Worm (Caenorhabditis elegans): ENCODE data around the gene acs-7.

acs-7 gene

DNA sequence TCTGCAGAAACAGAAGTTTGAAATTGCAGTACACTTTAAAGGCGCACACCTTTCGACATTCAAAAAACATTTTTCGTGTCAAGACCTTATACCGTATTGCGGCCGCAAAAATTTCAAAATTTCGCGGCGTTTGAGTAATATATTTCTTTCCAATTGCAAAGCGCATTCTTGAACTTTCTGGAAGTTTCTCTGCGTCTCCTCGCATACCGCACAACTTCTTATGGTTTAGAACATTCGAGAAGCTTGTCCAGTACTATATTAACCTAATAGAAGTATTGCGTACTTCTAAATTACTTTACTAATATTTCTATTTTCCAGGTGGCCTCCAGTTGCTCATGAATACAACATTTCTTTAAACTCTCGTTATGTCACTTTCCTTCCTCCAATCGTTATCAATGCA is 44.8 kb downstream of the acs-7 start:
- no peak for TF ChIP-seq klf-2 (GFP tag; conservative IDR thresholded peaks at IDR 0.05)
- no peak for TF ChIP-seq cog-1 (tag; optimal IDR thresholded peaks at IDR 0.05)
- no peak for TF ChIP-seq flt-1 (GFP tag; IDR thresholded peaks at IDR 0.05)
- TF ChIP-seq ref-1 (GFP tag; conservative IDR thresholded peaks at IDR 0.05), result no peak
- no peak for TF ChIP-seq ztf-29 (GFP tag; IDR thresholded peaks at IDR 0.05)
- no peak for TF ChIP-seq T22C8.4 (GFP tag; IDR thresholded peaks at IDR 0.05)
- TF ChIP-seq ztf-23 (GFP tag; IDR thresholded peaks at IDR 0.05), result no peak
- no peak for TF ChIP-seq tab-1 (GFP tag; IDR thresholded peaks at IDR 0.05)
- TF ChIP-seq med-1 (GFP tag; optimal IDR thresholded peaks at IDR 0.05; ENCODE audit: insufficient read depth), result no peak

DNA sequence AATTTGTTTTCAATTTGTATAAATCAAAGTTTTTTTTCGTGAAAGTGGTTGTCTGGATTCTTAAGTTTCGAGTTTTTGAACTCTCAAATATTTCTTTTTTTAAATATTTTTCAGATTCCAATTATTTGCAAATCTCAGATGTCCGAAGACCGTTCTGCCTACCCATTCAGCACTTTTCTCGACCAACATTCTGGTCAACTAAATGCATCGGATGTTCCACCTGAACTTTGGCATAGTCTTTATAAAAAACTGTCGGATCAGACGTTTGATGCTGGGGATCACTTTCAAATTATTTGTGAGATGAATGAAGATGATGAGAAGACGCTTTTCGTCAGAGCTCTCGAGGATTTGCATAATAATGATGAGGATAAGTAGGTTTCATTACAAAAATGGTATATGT is 47.0 kb downstream of the acs-7 start, which contains the start of gene ttll-12:
ttll-12 (plus strand) TSS at position 139 of the 400 bp plus-strand sequence.
- TF ChIP-seq flt-1 (GFP tag; IDR thresholded peaks at IDR 0.05), result no peak
- no peak for TF ChIP-seq cog-1 (tag; optimal IDR thresholded peaks at IDR 0.05)
- TF ChIP-seq T22C8.4 (GFP tag; IDR thresholded peaks at IDR 0.05), result no peak
- no peak for TF ChIP-seq ref-1 (GFP tag; conservative IDR thresholded peaks at IDR 0.05)
- TF ChIP-seq med-1 (GFP tag; optimal IDR thresholded peaks at IDR 0.05; ENCODE audit: insufficient read depth), result no peak
- no peak for TF ChIP-seq ztf-23 (GFP tag; IDR thresholded peaks at IDR 0.05)
- no peak for TF ChIP-seq klf-2 (GFP tag; conservative IDR thresholded peaks at IDR 0.05)
- no peak for TF ChIP-seq ztf-29 (GFP tag; IDR thresholded peaks at IDR 0.05)
